Fruit fly (Drosophila melanogaster): ENCODE data around the gene CG4829.

Gene CG4829

DNA sequence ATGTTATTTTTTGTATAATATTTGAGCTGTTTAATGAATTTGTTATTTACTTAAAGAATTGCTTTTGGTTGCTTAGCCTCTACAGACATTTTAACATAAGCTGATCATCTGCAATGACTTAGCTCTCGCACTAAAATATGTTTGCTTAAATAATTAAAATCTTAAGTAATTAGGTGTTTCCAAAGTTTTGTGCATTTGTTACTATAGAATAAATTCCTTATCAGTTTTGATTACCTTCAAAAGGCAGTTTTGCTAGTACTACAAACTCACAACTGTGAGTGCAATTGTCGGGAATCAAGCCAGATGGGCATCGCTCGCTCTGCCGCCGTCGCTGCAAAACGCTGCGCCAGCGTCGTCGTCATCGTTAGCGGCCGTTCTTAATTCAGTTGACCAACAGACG is 5.0 kb downstream of the CG4829 start (continued):
- peak; percentile 6 for TF ChIP-seq CoRest (tag; optimal IDR thresholded peaks at IDR 0.05)
- peak; percentile 11 for TF ChIP-seq CG2678 (tag; optimal IDR thresholded peaks at IDR 0.05)
- peak; percentile 12 for TF ChIP-seq CG7556 (GFP tag; optimal IDR thresholded peaks at IDR 0.05)
- peak; percentile 31 for TF ChIP-seq Sox100B (GFP tag; optimal IDR thresholded peaks at IDR 0.05)
- no peak for TF ChIP-seq CG12659 (GFP tag; optimal IDR thresholded peaks at IDR 0.05)
- TF ChIP-seq CG17361 (GFP tag; IDR thresholded peaks at IDR 0.05), result peak; percentile 33; the same call in 1 of the 3 replicates

- no peak for TF ChIP-seq Hsf (GFP tag; optimal IDR thresholded peaks at IDR 0.05)
- TF ChIP-seq Gsc (GFP tag; IDR thresholded peaks at IDR 0.05), result no peak
- no peak for TF ChIP-seq Oli (tag; optimal IDR thresholded peaks at IDR 0.05)
- TF ChIP-seq btn (GFP tag; optimal IDR thresholded peaks at IDR 0.05), result no peak
- TF ChIP-seq sr (GFP tag; IDR thresholded peaks at IDR 0.05), result no peak
- no peak for TF ChIP-seq usp (GFP tag; optimal IDR thresholded peaks at IDR 0.05)
- no peak for TF ChIP-seq chif (GFP tag; optimal IDR thresholded peaks at IDR 0.05)
- no peak for TF ChIP-seq Ptx1 (GFP tag; IDR thresholded peaks at IDR 0.05)
- no peak for TF ChIP-seq ems (GFP tag; optimal IDR thresholded peaks at IDR 0.05)
- TF ChIP-seq Myb (GFP tag; optimal IDR thresholded peaks at IDR 0.05), result no peak
- no peak for TF ChIP-seq CHES-1-like (GFP tag; optimal IDR thresholded peaks at IDR 0.05)
Observed at dm6 chrX:16818186-16818585, 6.7 kb downstream of the CG4829 start.

DNA sequence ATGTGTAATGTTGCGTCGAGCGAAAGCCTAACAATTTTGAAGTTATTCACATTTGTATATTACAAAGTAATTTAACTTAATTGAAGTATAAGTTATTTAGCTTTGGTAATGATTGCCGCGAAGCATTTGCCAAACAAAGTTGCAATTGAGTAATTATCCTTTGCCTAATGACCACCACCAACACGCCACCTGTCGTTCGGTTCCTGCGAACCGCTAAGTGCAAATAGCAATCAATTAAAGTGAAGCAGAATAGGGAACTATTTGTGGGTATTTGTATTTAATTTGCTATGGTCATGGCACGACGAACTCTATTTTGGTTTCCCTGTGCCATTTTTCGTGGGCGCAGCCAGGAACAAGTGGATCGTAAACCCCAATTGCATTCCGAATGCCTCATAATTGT is 9.2 kb downstream of the CG4829 start:
- TF ChIP-seq BEAF-32 (GFP tag; optimal IDR thresholded peaks at IDR 0.05) (no peak), z (GFP tag; IDR thresholded peaks at IDR 0.05) (no peak), CG12071 (GFP tag; optimal IDR thresholded peaks at IDR 0.05) (no peak), Sin3A (optimal IDR thresholded peaks at IDR 0.05) (no peak), CTCF (GFP tag; optimal IDR thresholded peaks at IDR 0.05) (peak; percentile 72), CG10979 (tag; optimal IDR thresholded peaks at IDR 0.05) (peak; percentile 73)

DNA sequence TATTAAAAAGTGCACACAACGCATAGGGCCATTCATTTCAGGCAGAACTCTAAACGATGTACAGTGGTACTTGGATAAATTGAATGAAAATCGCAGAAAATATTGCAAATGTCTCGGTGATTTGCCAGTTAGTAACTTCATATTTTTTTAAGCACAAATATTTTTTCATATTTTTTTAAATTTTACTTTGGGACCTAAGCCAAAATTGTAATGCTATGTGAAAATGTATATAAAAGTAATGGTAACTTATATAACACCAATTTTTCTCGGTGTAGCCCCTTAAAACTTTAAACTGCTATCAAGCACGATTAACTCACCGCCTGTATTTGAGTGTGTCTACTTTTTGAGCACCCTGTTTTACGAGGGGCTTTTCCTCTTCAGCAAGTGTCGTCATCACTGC is 9.7 kb downstream of the CG4829 start:
- TF ChIP-seq Lhr (GFP tag; optimal IDR thresholded peaks at IDR 0.05) (no peak), H15 (GFP tag; IDR thresholded peaks at IDR 0.05) (no peak), CG12071 (GFP tag; optimal IDR thresholded peaks at IDR 0.05) (no peak), CG4360 (GFP tag; IDR thresholded peaks at IDR 0.05) (no peak), CG13287 (GFP tag; IDR thresholded peaks at IDR 0.05; ENCODE audit: partially characterized antibody) (no peak), sna (GFP tag; IDR thresholded peaks at IDR 0.05; ENCODE audit: partially characterized antibody) (no peak), CG15696 (tag; optimal IDR thresholded peaks at IDR 0.05) (no peak), CG9727 (GFP tag; optimal IDR thresholded peaks at IDR 0.05) (no peak), CG6813 (GFP tag; optimal IDR thresholded peaks at IDR 0.05) (no peak), Spps (tag; optimal IDR thresholded peaks at IDR 0.05) (no peak), CG4424 (GFP tag; optimal IDR thresholded peaks at IDR 0.05) (no peak), Ssrp (tag; optimal IDR thresholded peaks at IDR 0.05) (no peak), crol (GFP tag; IDR thresholded peaks at IDR 0.05) (no peak), CG8924 (tag; optimal IDR thresholded peaks at IDR 0.05) (no peak), dmrt99B (tag; optimal IDR thresholded peaks at IDR 0.05) (peak; percentile 38), ac (GFP tag; optimal IDR thresholded peaks at IDR 0.05) (no peak), CG2202 (tag; optimal IDR thresholded peaks at IDR 0.05) (no peak), CG7839 (tag; optimal IDR thresholded peaks at IDR 0.05) (peak; percentile 13), sc (optimal IDR thresholded peaks at IDR 0.05) (no peak), sc (GFP tag; optimal IDR thresholded peaks at IDR 0.05) (no peak), dm (GFP tag; optimal IDR thresholded peaks at IDR 0.05) (no peak), abd-A (tag; optimal IDR thresholded peaks at IDR 0.05) (no peak), inv (GFP tag; IDR thresholded peaks at IDR 0.05; ENCODE audit: partially characterized antibody) (no peak), slbo (GFP tag; IDR thresholded peaks at IDR 0.05) (no peak), mirr (GFP tag; optimal IDR thresholded peaks at IDR 0.05) (no peak), CG18476 (GFP tag; optimal IDR thresholded peaks at IDR 0.05) (no peak), kni (GFP tag; optimal IDR thresholded peaks at IDR 0.05) (no peak)

Measured in whole organism, embryonic.